Worm (Caenorhabditis elegans) whole organism, L4 larva: ENCODE measurements around the gene spl-1.
A peak's percentile ranks its signal among the peaks of the same experiment; 100 is the strongest.

ENCODE experiments used
- F26F4.8 ChIP-seq: fragments of 200-800 bp; sonication (Bioruptor generic); conservative IDR thresholded peaks from 2 replicates; pipeline ENCODE4 v1.3.6; 2022; ENCODE audit warnings: missing genetic modification characterization, missing compliant biosample characterization
- T26A8.4 ChIP-seq: fragments of 200-800 bp; sonication (Bioruptor generic); IDR thresholded peaks from 2 replicates; pipeline ENCODE4 v1.3.6; 2022; ENCODE audit warnings: missing genetic modification characterization, missing compliant biosample characterization
- Y75B8A.6 ChIP-seq: fragments of 200-800 bp; sonication (Bioruptor generic); IDR thresholded peaks from 2 replicates; pipeline ENCODE4 v1.3.6; 2022; ENCODE audit warnings: missing genetic modification reagents, missing genetic modification characterization, missing compliant biosample characterization
- aha-1 ChIP-seq: fragments of 150-350 bp; peaks from one replicate; lab custom pipeline; 2014; ENCODE audit warnings: missing biosample characterization, missing genetic modification characterization
- aly-2 ChIP-seq: sonication (generic microtip); optimal IDR thresholded peaks from 2 replicates; lab custom pipeline; 2018; ENCODE audit warnings: missing biosample characterization, missing genetic modification characterization
- ama-1 ChIP-seq: fragments of 150-350 bp; optimal IDR thresholded peaks from 2 replicates; lab custom pipeline; 2014; ENCODE audit warnings: inconsistent platforms, mixed read lengths
- arid-1 ChIP-seq: fragments of 200-800 bp; sonication (Bioruptor generic); conservative IDR thresholded peaks from 2 replicates; pipeline ENCODE4 v1.3.6; 2022; ENCODE audit warnings: missing genetic modification reagents, missing genetic modification characterization, missing compliant biosample characterization
- attf-4 ChIP-seq: sonication (generic microtip); optimal IDR thresholded peaks from 3 replicates; lab custom pipeline; 2017; ENCODE audit warnings: missing biosample characterization, missing genetic modification characterization
- daf-12 ChIP-seq: fragments of 150-350 bp; optimal IDR thresholded peaks from 2 replicates; lab custom pipeline; 2014; ENCODE audit warnings: missing biosample characterization, missing genetic modification reagents, missing genetic modification characterization
- daf-16 ChIP-seq, 3 experiments: sonication (generic microtip); optimal IDR thresholded peaks; 2 replicates each; lab custom pipeline; 2016 to 2017; ENCODE audit warnings: missing genetic modification characterization in 3 of 3, missing genetic modification reagents in 3 of 3, mild to moderate bottlenecking in 2 of 3, missing compliant biosample characterization in 2 of 3, missing biosample characterization in 1 of 3, moderate library complexity in 1 of 3
- daf-8 ChIP-seq: fragments of 200-800 bp; sonication (Bioruptor generic); IDR thresholded peaks from 2 replicates; pipeline ENCODE4 v1.3.6; 2022; ENCODE audit warnings: missing genetic modification characterization, missing compliant biosample characterization
- duxl-1 ChIP-seq: sonication (generic microtip); optimal IDR thresholded peaks from 2 replicates; lab custom pipeline; 2016; ENCODE audit warnings: mild to moderate bottlenecking, missing genetic modification characterization, moderate library complexity, missing compliant biosample characterization; ENCODE audit not compliant: poor library complexity
- gei-8 ChIP-seq: fragments of 200-800 bp; sonication (Bioruptor generic); optimal IDR thresholded peaks from 2 replicates; lab custom pipeline; 2018; ENCODE audit warnings: mild to moderate bottlenecking, missing genetic modification characterization, missing compliant biosample characterization
- hmg-1.1 ChIP-seq: fragments of 200-800 bp; sonication (Bioruptor generic); IDR thresholded peaks from 2 replicates; pipeline ENCODE4 v1.3.6; 2022; ENCODE audit warnings: missing genetic modification reagents, missing genetic modification characterization, missing compliant biosample characterization
- lin-13 ChIP-seq: fragments of 150-350 bp; optimal IDR thresholded peaks from 2 replicates; lab custom pipeline; 2014; ENCODE audit warnings: missing biosample characterization, missing genetic modification reagents, missing genetic modification characterization
- lin-15B ChIP-seq: fragments of 150-350 bp; sonication (generic microtip); optimal IDR thresholded peaks from 3 replicates; lab custom pipeline; 2014; ENCODE audit warnings: missing biosample characterization, missing genetic modification characterization
- lin-29 ChIP-seq: fragments of 200-800 bp; sonication (Bioruptor generic); IDR thresholded peaks from 2 replicates; pipeline ENCODE4 v1.3.6; 2022; ENCODE audit warnings: missing genetic modification reagents, missing genetic modification characterization, missing compliant biosample characterization
- lin-38 ChIP-seq: fragments of 200-800 bp; sonication (Bioruptor generic); IDR thresholded peaks from 2 replicates; pipeline ENCODE4 v1.3.6; 2022; ENCODE audit warnings: missing genetic modification reagents, missing genetic modification characterization, missing compliant biosample characterization
- lin-39 ChIP-seq: fragments of 150-350 bp; optimal IDR thresholded peaks from 2 replicates; lab custom pipeline; 2014; ENCODE audit warnings: missing biosample characterization, missing genetic modification reagents, missing genetic modification characterization
- lir-3 ChIP-seq: sonication (generic microtip); optimal IDR thresholded peaks from 2 replicates; lab custom pipeline; 2016; ENCODE audit warnings: mild to moderate bottlenecking, missing genetic modification characterization, missing compliant biosample characterization
- lsy-2 ChIP-seq, 2 experiments: fragments of 150-350 bp in 1 of 2; sonication (generic microtip) in 1 of 2; optimal IDR thresholded peaks; 2 replicates each; lab custom pipeline; 2014 to 2017; ENCODE audit warnings: missing biosample characterization in 2 of 2, missing genetic modification characterization in 2 of 2
- madf-5 ChIP-seq, 2 experiments: fragments of 200-800 bp; sonication (Bioruptor generic); IDR thresholded peaks; 2 replicates each; pipeline ENCODE4 v1.3.6; 2022; ENCODE audit warnings: missing compliant biosample characterization in 2 of 2, missing genetic modification characterization in 2 of 2
- madf-9 ChIP-seq: fragments of 200-800 bp; sonication (Bioruptor generic); conservative IDR thresholded peaks from 2 replicates; pipeline ENCODE4 v1.3.6; 2022; ENCODE audit warnings: missing genetic modification reagents, missing genetic modification characterization, missing compliant biosample characterization
- mep-1 ChIP-seq: fragments of 150-350 bp; sonication (generic microtip); optimal IDR thresholded peaks from 3 replicates; lab custom pipeline; 2014; ENCODE audit warnings: missing biosample characterization, missing genetic modification characterization
- mxl-2 ChIP-seq: fragments of 200-800 bp; sonication (Bioruptor generic); conservative IDR thresholded peaks from 2 replicates; pipeline ENCODE4 v1.3.6; 2022; ENCODE audit warnings: missing genetic modification reagents, missing genetic modification characterization, missing compliant biosample characterization
- nhr-11 ChIP-seq: fragments of 150-350 bp; optimal IDR thresholded peaks from 2 replicates; lab custom pipeline; 2014; ENCODE audit warnings: missing biosample characterization, missing genetic modification characterization
- nhr-111 ChIP-seq: fragments of 200-800 bp; sonication (Bioruptor generic); optimal IDR thresholded peaks from 2 replicates; lab custom pipeline; 2018; ENCODE audit warnings: mild to moderate bottlenecking, missing genetic modification characterization, missing compliant biosample characterization
- nhr-237 ChIP-seq: sonication (generic microtip); optimal IDR thresholded peaks from 2 replicates; lab custom pipeline; 2017; ENCODE audit warnings: missing biosample characterization, missing genetic modification characterization
- nhr-25 ChIP-seq: sonication (generic microtip); optimal IDR thresholded peaks from 2 replicates; lab custom pipeline; 2017; ENCODE audit warnings: missing genetic modification characterization, mild to moderate bottlenecking, missing compliant biosample characterization, antibody characterized with exemption, moderate library complexity, borderline replicate concordance; ENCODE audit not compliant: insufficient read depth
- nhr-28 ChIP-seq: fragments of 150-350 bp; optimal IDR thresholded peaks from 2 replicates; lab custom pipeline; 2014; ENCODE audit warnings: missing biosample characterization, missing genetic modification characterization
- nhr-42 ChIP-seq: fragments of 200-800 bp; sonication (Bioruptor generic); IDR thresholded peaks from 2 replicates; pipeline ENCODE4 v1.3.6; 2022; ENCODE audit warnings: missing genetic modification characterization, missing compliant biosample characterization
- nhr-48 ChIP-seq: sonication (generic microtip); optimal IDR thresholded peaks from 2 replicates; lab custom pipeline; 2016; ENCODE audit warnings: mild to moderate bottlenecking, missing genetic modification characterization, missing compliant biosample characterization
- pha-4 ChIP-seq, 2 experiments: fragments of 150-350 bp in 1 of 2; fragments of 200-800 bp in 1 of 2; sonication (Bioruptor generic) in 1 of 2; IDR thresholded peaks in 1 of 2; optimal IDR thresholded peaks in 1 of 2; 2 replicates each; pipeline versions ENCODE4 v1.3.6 to Lab custom; 2014 to 2022; ENCODE audit warnings: missing genetic modification characterization in 2 of 2, missing genetic modification reagents in 2 of 2, missing biosample characterization in 1 of 2, missing compliant biosample characterization in 1 of 2
- php-3 ChIP-seq: fragments of 200-800 bp; sonication (Bioruptor generic); IDR thresholded peaks from 2 replicates; pipeline ENCODE4 v1.3.6; 2022; ENCODE audit warnings: missing genetic modification reagents, missing genetic modification characterization, missing compliant biosample characterization
- pqm-1 ChIP-seq: sonication (generic microtip); optimal IDR thresholded peaks from 2 replicates; lab custom pipeline; 2017; ENCODE audit warnings: missing biosample characterization, missing genetic modification characterization
- saeg-2 ChIP-seq: fragments of 200-800 bp; sonication (Bioruptor generic); IDR thresholded peaks from 2 replicates; pipeline ENCODE4 v1.3.6; 2022; ENCODE audit warnings: missing genetic modification reagents, missing genetic modification characterization, missing compliant biosample characterization
- set-16 ChIP-seq: fragments of 200-800 bp; sonication (Bioruptor generic); IDR thresholded peaks from 2 replicates; pipeline ENCODE4 v1.3.6; 2022; ENCODE audit warnings: missing genetic modification reagents, missing genetic modification characterization, missing compliant biosample characterization
- snpc-4 ChIP-seq: fragments of 150-350 bp; optimal IDR thresholded peaks from 2 replicates; lab custom pipeline; 2014; ENCODE audit warnings: missing biosample characterization, missing genetic modification characterization
- tag-97 ChIP-seq: fragments of 200-800 bp; sonication (Bioruptor generic); IDR thresholded peaks from 2 replicates; pipeline ENCODE4 v1.3.6; 2022; ENCODE audit warnings: missing genetic modification characterization, missing compliant biosample characterization
- unc-62 ChIP-seq, 3 experiments: fragments of 150-350 bp in 1 of 3; sonication (generic microtip); optimal IDR thresholded peaks in 2 of 3; peaks in 1 of 3; 1 replicate in 1 of 3; 2 replicates in 2 of 3; lab custom pipeline; 2014 to 2017; ENCODE audit warnings: missing biosample characterization in 3 of 3, missing genetic modification characterization in 3 of 3, missing genetic modification reagents in 3 of 3, missing genotype in 1 of 3
- vab-7 ChIP-seq: fragments of 200-800 bp; sonication (Bioruptor generic); IDR thresholded peaks from 2 replicates; pipeline ENCODE4 v1.3.6; 2022; ENCODE audit warnings: missing genetic modification reagents, missing genetic modification characterization, missing compliant biosample characterization
- zag-1 ChIP-seq: fragments of 150-350 bp; optimal IDR thresholded peaks from 2 replicates; lab custom pipeline; 2014; ENCODE audit warnings: missing biosample characterization, missing genetic modification characterization
- zfp-2 ChIP-seq: sonication (generic microtip); optimal IDR thresholded peaks from 2 replicates; lab custom pipeline; 2016; ENCODE audit warnings: mild to moderate bottlenecking, missing genetic modification characterization, missing compliant biosample characterization
- zfp-3 ChIP-seq: fragments of 200-800 bp; sonication (Bioruptor generic); conservative IDR thresholded peaks from 2 replicates; pipeline ENCODE4 v1.3.6; 2022; ENCODE audit warnings: missing genetic modification reagents, missing genetic modification characterization, missing compliant biosample characterization
- zip-11 ChIP-seq: fragments of 200-800 bp; sonication (Bioruptor generic); IDR thresholded peaks from 2 replicates; pipeline ENCODE4 v1.3.6; 2022; ENCODE audit warnings: missing genetic modification characterization, missing compliant biosample characterization
- ztf-11 ChIP-seq: fragments of 150-350 bp; optimal IDR thresholded peaks from 2 replicates; lab custom pipeline; 2014; ENCODE audit warnings: missing biosample characterization, missing genetic modification characterization

The spl-1 gene

DNA sequence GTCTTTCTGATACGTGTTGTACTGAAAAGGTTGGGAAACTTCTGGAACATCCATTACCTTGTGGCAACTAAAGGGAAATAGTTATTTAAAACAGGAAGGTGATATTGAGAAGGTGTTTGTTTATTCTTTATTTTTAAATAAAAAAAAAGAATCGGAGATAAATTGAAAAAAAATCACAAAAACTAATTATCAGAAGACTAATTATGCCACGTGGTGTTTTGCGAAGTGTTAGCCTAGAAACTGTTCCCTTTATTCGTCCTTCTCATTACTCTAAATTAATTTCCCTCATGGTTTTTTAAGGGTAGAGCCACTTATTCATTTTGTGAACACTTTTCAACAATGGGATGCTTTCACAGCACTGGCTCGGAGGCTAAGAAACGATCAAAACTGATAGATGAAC, 18.4 kb upstream of the spl-1 start, which contains the start of gene gpa-4:
Gene gpa-4, plus strand, starts transcription at position 301 of the 400 bp plus-strand sequence.
- TF ChIP-seq F26F4.8 (GFP tag; lab: Robert Waterston, UW) (no peak), php-3 (GFP tag; lab: Robert Waterston, UW) (no peak), zfp-2 (tag; lab: Kevin White, UChicago) (no peak), zag-1 (tag; lab: Kevin White, UChicago) (no peak), nhr-237 (tag; lab: Kevin White, UChicago) (no peak), lin-29 (no peak)

DNA sequence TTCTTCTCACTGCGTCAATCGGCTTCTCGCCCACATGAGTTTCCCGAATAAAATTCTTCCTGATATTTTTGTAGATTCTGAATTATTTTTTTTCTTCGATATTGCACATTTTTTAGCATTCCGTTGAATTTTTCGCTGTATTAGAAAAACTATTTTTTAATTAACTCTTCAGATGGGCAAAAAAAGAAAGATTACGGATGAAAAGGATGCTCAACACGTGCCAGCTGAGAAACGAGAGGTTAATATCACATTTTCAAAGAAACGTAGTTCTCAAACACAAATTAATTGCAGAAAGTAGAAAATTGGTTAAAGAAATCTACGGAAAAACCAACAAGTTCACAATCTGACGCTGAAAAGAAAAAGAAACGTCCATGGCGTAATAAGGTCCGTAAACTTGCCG, 13.4 kb upstream of the spl-1 start, which contains the start of gene rrp-8:
Gene rrp-8, plus strand, starts transcription at position 173 of the 400 bp plus-strand sequence.
- no peak for TF ChIP-seq unc-62 (GFP tag; optimal IDR thresholded peaks at IDR 0.05 in 1 of 2; lab: Kevin White, UChicago)
- TF ChIP-seq unc-62 (tag; optimal IDR thresholded peaks at IDR 0.05; lab: Kevin White, UChicago): no peak
- TF ChIP-seq ama-1: peak; percentile 1
- TF ChIP-seq aha-1 (tag; lab: Kevin White, UChicago): peak; percentile 69
- TF ChIP-seq madf-5 (GFP tag; IDR thresholded peaks at IDR 0.05; lab: Robert Waterston, UW): 0 out of 4 replicates have a peak, but pooled peaks of 1 of the 2 experiments have one; percentile 30
- TF ChIP-seq lin-39 (tag; lab: Kevin White, UChicago): no peak
- TF ChIP-seq saeg-2: no peak
- TF ChIP-seq zfp-3 (GFP tag; lab: Robert Waterston, UW): 0 out of 2 replicates have a peak, but pooled peaks have one; percentile 36
- no peak for TF ChIP-seq lir-3
- peak in 1 of 2 experiments; percentile 43 for TF ChIP-seq lsy-2 (tag; optimal IDR thresholded peaks at IDR 0.05; lab: Kevin White, UChicago)
- TF ChIP-seq gei-8 (GFP tag; lab: Kevin White, UChicago): no peak
- TF ChIP-seq daf-8 (GFP tag; lab: Robert Waterston, UW): no peak
- TF ChIP-seq snpc-4 (tag; lab: Kevin White, UChicago): no peak
- TF ChIP-seq lin-38 (GFP tag; lab: Robert Waterston, UW): peak; percentile 49
- peak; percentile 37; the same call in 1 of the 2 replicates for TF ChIP-seq pha-4 (GFP tag; IDR thresholded peaks at IDR 0.05; lab: Robert Waterston, UW)
- no peak for TF ChIP-seq pha-4 (tag; optimal IDR thresholded peaks at IDR 0.05; lab: Kevin White, UChicago)
- peak; percentile 25; the same call in 1 of the 2 replicates for TF ChIP-seq arid-1 (GFP tag; lab: Robert Waterston, UW)
- TF ChIP-seq attf-4: no peak
- no peak for TF ChIP-seq nhr-111
- TF ChIP-seq lin-15B (tag; lab: Kevin White, UChicago): peak; percentile 5
- 0 out of 2 replicates have a peak, but pooled peaks have one; percentile 43 for TF ChIP-seq nhr-42 (GFP tag; lab: Robert Waterston, UW)
- TF ChIP-seq daf-16 (GFP tag; optimal IDR thresholded peaks at IDR 0.05; lab: Kevin White, UChicago): no peak
- TF ChIP-seq daf-16 (tag; optimal IDR thresholded peaks at IDR 0.05; lab: Kevin White, UChicago): no peak
- no peak for TF ChIP-seq Y75B8A.6 (GFP tag; lab: Robert Waterston, UW)
- TF ChIP-seq T26A8.4: no peak
- TF ChIP-seq pqm-1 (tag; lab: Kevin White, UChicago): no peak
- TF ChIP-seq, all 104 proteins: peak for 10

DNA sequence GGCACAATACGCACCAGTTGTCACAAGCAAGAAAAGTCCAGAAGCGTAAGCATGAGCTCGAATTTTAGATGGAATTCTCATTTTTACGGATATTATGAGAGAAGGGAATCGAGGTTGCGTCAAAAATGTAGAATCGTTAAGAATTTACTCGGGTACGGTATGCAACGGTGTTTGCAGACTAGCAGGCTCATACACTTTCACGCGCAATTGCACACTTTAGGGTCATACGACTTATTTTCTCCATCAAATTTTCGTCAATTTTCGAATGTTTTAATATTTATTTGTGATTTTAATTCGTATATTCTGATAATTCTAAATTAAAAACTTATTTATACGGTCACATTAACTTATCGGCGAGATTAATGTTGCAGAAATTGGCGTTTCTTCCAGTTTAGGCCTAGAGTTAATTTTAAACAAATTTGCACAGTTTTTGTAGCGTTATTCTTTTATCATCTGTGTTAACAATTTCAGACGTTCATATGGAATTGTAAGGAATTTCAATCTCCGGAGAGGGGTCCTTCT, 10.5 kb upstream of the spl-1 start, which contains the start of the genes T07A9.15 and nog-1:
Gene T07A9.15, minus strand, starts transcription at position 138 of the 522 bp plus-strand sequence.
Gene nog-1, plus strand, starts transcription at position 472 of the 522 bp plus-strand sequence.
- TF ChIP-seq nhr-28 (tag; lab: Kevin White, UChicago) (no peak), aha-1 (tag; lab: Kevin White, UChicago) (peak; percentile 89), mxl-2 (GFP tag; lab: Robert Waterston, UW) (no peak), lin-13 (GFP tag; lab: Kevin White, UChicago) (no peak), lsy-2 (tag; optimal IDR thresholded peaks at IDR 0.05; lab: Kevin White, UChicago) (peak; percentile 93 to 99), mep-1 (tag; lab: Kevin White, UChicago) (peak; percentile 68), tag-97 (GFP tag; lab: Robert Waterston, UW) (no peak), nhr-48 (tag; lab: Kevin White, UChicago) (no peak), nhr-11 (tag; lab: Kevin White, UChicago) (peak; percentile 27), duxl-1 (peak; percentile 18), aly-2 (tag; lab: Kevin White, UChicago) (no peak), madf-9 (no peak), php-3 (GFP tag; lab: Robert Waterston, UW) (no peak), zip-11 (GFP tag; lab: Robert Waterston, UW) (no peak), set-16 (no peak), hmg-1.1 (GFP tag; lab: Robert Waterston, UW) (peak; percentile 51; the same call in 1 of the 2 replicates), attf-4 (no peak), daf-12 (tag; lab: Kevin White, UChicago) (no peak), ztf-11 (tag; lab: Kevin White, UChicago) (no peak), nhr-25 (tag; lab: Kevin White, UChicago) (peak; percentile 40), vab-7 (GFP tag; lab: Robert Waterston, UW) (0 out of 2 replicates have a peak, but pooled peaks have one; percentile 22)
